Fruit fly (Drosophila melanogaster) whole organism, wandering third instar larva: ENCODE results near the gene Vha16-2.

Experiments used
- lola ChIP-seq: fragments of >200 bp; optimal IDR thresholded peaks from 2 replicates; lab custom pipeline; 2017; ENCODE audit warnings: missing biosample characterization, missing genetic modification characterization
- psq ChIP-seq: fragments of 200-800 bp; sonication (Bioruptor generic); optimal IDR thresholded peaks from 3 replicates; lab custom pipeline; 2017; ENCODE audit warnings: missing biosample characterization, mild to moderate bottlenecking, missing genetic modification characterization, moderate library complexity
- woc ChIP-seq: sonication (Bioruptor generic); optimal IDR thresholded peaks from 2 replicates; lab custom pipeline; 2016; ENCODE audit warnings: missing biosample characterization, mild to moderate bottlenecking, missing genetic modification characterization

dm6 chr3L:11491874-11492268 lies 17.1 kb downstream of the Vha16-2 start:
- TF ChIP-seq woc (no peak), psq (GFP tag; lab: Kevin White, UChicago) (no peak), lola (GFP tag; lab: Kevin White, UChicago) (no peak)
